Worm (Caenorhabditis elegans): ENCODE results near the gene Y17G7B.3.

Gene Y17G7B.3

ce11 chrII:12027697-12028245, 38.9 kb downstream of the Y17G7B.3 start, which contains the start of gene Y17G7B.8 (continued):
- TF ChIP-seq mdl-1 (tag; optimal IDR thresholded peaks at IDR 0.05) (peak in 1 of 2 experiments; percentile 55), hif-1 (tag; optimal IDR thresholded peaks at IDR 0.05) (peak in 1 of 2 experiments; percentile 21)

ce11 chrII:12028707-12029106, 39.9 kb downstream of the Y17G7B.3 start:
- TF ChIP-seq ceh-28 (tag; optimal IDR thresholded peaks at IDR 0.05) (peak; percentile 32), fos-1 (tag; optimal IDR thresholded peaks at IDR 0.05) (no peak), unc-62 (GFP tag; optimal IDR thresholded peaks at IDR 0.05 in 1 of 2) (peak in 1 of 2 experiments; percentile 94), unc-62 (tag; optimal IDR thresholded peaks at IDR 0.05) (no peak)

ce11 chrII:12036075-12036474, 47.3 kb downstream of the Y17G7B.3 start:
- no peak for TF ChIP-seq jun-1 (tag; optimal IDR thresholded peaks at IDR 0.05)
- TF ChIP-seq hlh-11 (tag; optimal IDR thresholded peaks at IDR 0.05), result no peak
- no peak for TF ChIP-seq mxl-2 (GFP tag; conservative IDR thresholded peaks at IDR 0.05)
- no peak for TF ChIP-seq nhr-11 (tag; optimal IDR thresholded peaks at IDR 0.05)
- no peak for TF ChIP-seq lsy-2 (tag; optimal IDR thresholded peaks at IDR 0.05)
- no peak for TF ChIP-seq egl-27 (tag; optimal IDR thresholded peaks at IDR 0.05)
- TF ChIP-seq gei-8 (GFP tag; optimal IDR thresholded peaks at IDR 0.05), result no peak
- TF ChIP-seq nhr-48 (tag; optimal IDR thresholded peaks at IDR 0.05), result no peak
- TF ChIP-seq attf-4 (tag; optimal IDR thresholded peaks at IDR 0.05), result no peak

DNA sequence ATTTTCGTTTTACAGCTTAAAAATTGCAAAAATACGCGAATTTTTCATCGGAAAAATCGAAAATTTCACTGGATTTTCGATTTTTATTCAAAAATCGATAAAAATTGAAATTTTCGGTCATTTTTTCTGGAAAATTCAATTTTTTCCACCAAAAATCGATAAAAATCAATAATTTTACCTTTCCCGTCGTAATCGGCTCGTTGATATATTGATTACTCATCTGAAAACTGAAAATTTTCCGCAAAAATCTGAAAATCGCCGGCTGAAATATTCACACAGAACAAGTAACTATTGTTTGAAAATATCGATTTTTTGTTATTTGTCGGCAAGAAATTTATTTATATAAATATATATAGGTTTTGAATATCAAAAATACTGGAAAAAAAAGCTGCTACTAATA, 47.7 kb downstream of the Y17G7B.3 start, which contains the start of gene cyn-16:
cyn-16 (minus strand) TSS at position 227 of the 400 bp plus-strand sequence.
- no peak for TF ChIP-seq Y48G9A.11 (GFP tag; IDR thresholded peaks at IDR 0.05)
- TF ChIP-seq ctbp-1 (GFP tag; IDR thresholded peaks at IDR 0.05), result no peak
- TF ChIP-seq ceh-28 (tag; optimal IDR thresholded peaks at IDR 0.05), result peak; percentile 69
- TF ChIP-seq daf-16 (GFP tag; optimal IDR thresholded peaks at IDR 0.05), result no peak
- TF ChIP-seq daf-16 (tag; optimal IDR thresholded peaks at IDR 0.05), result peak; percentile 1
- peak; percentile 81 for TF ChIP-seq ama-1 (optimal IDR thresholded peaks at IDR 0.05)
- no peak for TF ChIP-seq mdt-29 (GFP tag; IDR thresholded peaks at IDR 0.05)
- TF ChIP-seq vab-7 (GFP tag; IDR thresholded peaks at IDR 0.05), result no peak
- no peak for TF ChIP-seq snpc-4 (tag; optimal IDR thresholded peaks at IDR 0.05)

- no peak for TF ChIP-seq daf-16 (GFP tag; optimal IDR thresholded peaks at IDR 0.05)
- TF ChIP-seq daf-16 (tag; optimal IDR thresholded peaks at IDR 0.05), result no peak
- no peak for TF ChIP-seq zip-2 (tag; optimal IDR thresholded peaks at IDR 0.05)
- TF ChIP-seq madf-5 (GFP tag; IDR thresholded peaks at IDR 0.05), result no peak
- no peak for TF ChIP-seq nhr-237 (tag; optimal IDR thresholded peaks at IDR 0.05)
- TF ChIP-seq F10B5.3 (tag; optimal IDR thresholded peaks at IDR 0.05), result no peak
- no peak for TF ChIP-seq jun-1 (tag; optimal IDR thresholded peaks at IDR 0.05)
- no peak for TF ChIP-seq F44E2.7 (GFP tag; IDR thresholded peaks at IDR 0.05)
Observed at ce11 chrII:12039039-12039438, 50.2 kb downstream of the Y17G7B.3 start, which contains the start of gene tpi-1. tpi-1 (minus strand) TSS chrII:12039139.

- TF ChIP-seq daf-16 (GFP tag; optimal IDR thresholded peaks at IDR 0.05), result no peak
- peak; percentile 96 for TF ChIP-seq daf-16 (tag; optimal IDR thresholded peaks at IDR 0.05)
- no peak for TF ChIP-seq sdz-12 (GFP tag; optimal IDR thresholded peaks at IDR 0.05)
- no peak for TF ChIP-seq zip-2 (tag; optimal IDR thresholded peaks at IDR 0.05)
- TF ChIP-seq gei-8 (GFP tag; optimal IDR thresholded peaks at IDR 0.05), result no peak
- TF ChIP-seq mes-2 (tag; optimal IDR thresholded peaks at IDR 0.05; ENCODE audit: poor library complexity, severe bottlenecking), result peak; percentile 9
- no peak for TF ChIP-seq ceh-20 (GFP tag; IDR thresholded peaks at IDR 0.05)
- peak; percentile 82 for TF ChIP-seq pqm-1 (tag; optimal IDR thresholded peaks at IDR 0.05)
- no peak for TF ChIP-seq attf-4 (tag; optimal IDR thresholded peaks at IDR 0.05)
- no peak for TF ChIP-seq F44E2.7 (GFP tag; IDR thresholded peaks at IDR 0.05)
- TF ChIP-seq Y5F2A.4 (GFP tag; optimal IDR thresholded peaks at IDR 0.05), result no peak
- no peak for TF ChIP-seq F49E8.2 (tag; optimal IDR thresholded peaks at IDR 0.05; ENCODE audit: borderline replicate concordance)
- TF ChIP-seq nhr-11 (tag; optimal IDR thresholded peaks at IDR 0.05), result peak; percentile 48
- TF ChIP-seq lin-13 (GFP tag; optimal IDR thresholded peaks at IDR 0.05), result no peak
- peak; percentile 1 for TF ChIP-seq nhr-102 (tag; optimal IDR thresholded peaks at IDR 0.05)
- no peak for TF ChIP-seq zfp-3 (GFP tag; conservative IDR thresholded peaks at IDR 0.05)
- TF ChIP-seq daf-19 (GFP tag; conservative IDR thresholded peaks at IDR 0.05), result no peak
- TF ChIP-seq dmd-6 (GFP tag; IDR thresholded peaks at IDR 0.05), result peak; percentile 81
- no peak for TF ChIP-seq snpc-4 (tag; optimal IDR thresholded peaks at IDR 0.05)
- no peak for TF ChIP-seq lir-3 (tag; optimal IDR thresholded peaks at IDR 0.05)
- no peak for TF ChIP-seq zag-1 (tag; optimal IDR thresholded peaks at IDR 0.05)
- TF ChIP-seq daf-8 (GFP tag; IDR thresholded peaks at IDR 0.05), result no peak
Observed at ce11 chrII:12040167-12040566, 51.3 kb downstream of the Y17G7B.3 start.

Measured in whole organism, L4 larva.